Worm (Caenorhabditis elegans) whole organism, L4 larva: ENCODE results near the gene R07H5.11.
A peak's percentile ranks its signal among the peaks of the same experiment; 100 is the strongest.
"Not testable (repeated sequence)": the region's sequence is repeated elsewhere in the genome, so short reads cannot be mapped to it uniquely, and the experiment has no call there.

Source experiments
- F37D6.2 ChIP-seq: sonication (generic microtip); optimal IDR thresholded peaks from 2 replicates; lab custom pipeline; 2016; ENCODE audit warnings: mild to moderate bottlenecking, missing genetic modification characterization, missing compliant biosample characterization
- R02D3.7 ChIP-seq: fragments of 150-350 bp; sonication (generic microtip); optimal IDR thresholded peaks from 3 replicates; lab custom pipeline; 2014; ENCODE audit warnings: missing biosample characterization, missing genetic modification characterization
- Y105C5A.15 ChIP-seq: fragments of 200-800 bp; sonication (Bioruptor generic); IDR thresholded peaks from 2 replicates; pipeline ENCODE4 v1.3.6; 2022; ENCODE audit warnings: missing genetic modification characterization, missing compliant biosample characterization
- ZK546.5 ChIP-seq, 2 experiments: sonication (generic microtip); optimal IDR thresholded peaks; 2 replicates each; lab custom pipeline; 2017; ENCODE audit warnings: missing biosample characterization in 2 of 2, missing genetic modification characterization in 2 of 2
- ama-1 ChIP-seq: fragments of 150-350 bp; optimal IDR thresholded peaks from 2 replicates; lab custom pipeline; 2014; ENCODE audit warnings: inconsistent platforms, mixed read lengths
- ceh-32 ChIP-seq: sonication (generic microtip); optimal IDR thresholded peaks from 2 replicates; lab custom pipeline; 2016; ENCODE audit warnings: mild to moderate bottlenecking, missing genetic modification characterization, missing compliant biosample characterization; ENCODE audit not compliant: poor library complexity
- ceh-62 ChIP-seq: sonication (generic microtip); optimal IDR thresholded peaks from 2 replicates; lab custom pipeline; 2017; ENCODE audit warnings: missing biosample characterization, missing genetic modification characterization
- dmd-8 ChIP-seq: fragments of 200-800 bp; sonication (Bioruptor generic); IDR thresholded peaks from 2 replicates; pipeline ENCODE4 v1.3.6; 2022; ENCODE audit warnings: missing genetic modification characterization, missing compliant biosample characterization
- dpl-1 ChIP-seq: fragments of 150-350 bp; optimal IDR thresholded peaks from 2 replicates; lab custom pipeline; 2014; ENCODE audit warnings: missing biosample characterization, missing genetic modification reagents, missing genetic modification characterization
- duxl-1 ChIP-seq: sonication (generic microtip); optimal IDR thresholded peaks from 2 replicates; lab custom pipeline; 2016; ENCODE audit warnings: mild to moderate bottlenecking, missing genetic modification characterization, moderate library complexity, missing compliant biosample characterization; ENCODE audit not compliant: poor library complexity
- egl-27 ChIP-seq: sonication (generic microtip); optimal IDR thresholded peaks from 3 replicates; lab custom pipeline; 2017; ENCODE audit warnings: missing biosample characterization, missing genetic modification reagents, missing genetic modification characterization
- fos-1 ChIP-seq: fragments of 150-350 bp; optimal IDR thresholded peaks from 2 replicates; lab custom pipeline; 2014; ENCODE audit warnings: missing biosample characterization, missing genetic modification characterization
- hif-1 ChIP-seq, 2 experiments: sonication (generic microtip); optimal IDR thresholded peaks; 2 replicates each; lab custom pipeline; 2016 to 2017; ENCODE audit warnings: missing compliant biosample characterization in 2 of 2, missing genetic modification characterization in 2 of 2, missing genetic modification reagents in 2 of 2, missing genotype in 2 of 2, mild to moderate bottlenecking in 1 of 2
- hmg-1.1 ChIP-seq: fragments of 200-800 bp; sonication (Bioruptor generic); IDR thresholded peaks from 2 replicates; pipeline ENCODE4 v1.3.6; 2022; ENCODE audit warnings: missing genetic modification reagents, missing genetic modification characterization, missing compliant biosample characterization
- lin-13 ChIP-seq: fragments of 150-350 bp; optimal IDR thresholded peaks from 2 replicates; lab custom pipeline; 2014; ENCODE audit warnings: missing biosample characterization, missing genetic modification reagents, missing genetic modification characterization
- lin-29 ChIP-seq: fragments of 200-800 bp; sonication (Bioruptor generic); IDR thresholded peaks from 2 replicates; pipeline ENCODE4 v1.3.6; 2022; ENCODE audit warnings: missing genetic modification reagents, missing genetic modification characterization, missing compliant biosample characterization
- lin-38 ChIP-seq: fragments of 200-800 bp; sonication (Bioruptor generic); IDR thresholded peaks from 2 replicates; pipeline ENCODE4 v1.3.6; 2022; ENCODE audit warnings: missing genetic modification reagents, missing genetic modification characterization, missing compliant biosample characterization
- mdt-29 ChIP-seq: fragments of 200-800 bp; sonication (Bioruptor generic); IDR thresholded peaks from 2 replicates; pipeline ENCODE4 v1.3.6; 2022; ENCODE audit warnings: missing genetic modification reagents, missing genetic modification characterization, missing compliant biosample characterization
- mxl-2 ChIP-seq: fragments of 200-800 bp; sonication (Bioruptor generic); conservative IDR thresholded peaks from 2 replicates; pipeline ENCODE4 v1.3.6; 2022; ENCODE audit warnings: missing genetic modification reagents, missing genetic modification characterization, missing compliant biosample characterization
- mxl-3 ChIP-seq: fragments of 200-800 bp; sonication (Bioruptor generic); optimal IDR thresholded peaks from 2 replicates; lab custom pipeline; 2018; ENCODE audit warnings: mild to moderate bottlenecking, missing genetic modification characterization, missing compliant biosample characterization
- nhr-11 ChIP-seq: fragments of 150-350 bp; optimal IDR thresholded peaks from 2 replicates; lab custom pipeline; 2014; ENCODE audit warnings: missing biosample characterization, missing genetic modification characterization
- nhr-25 ChIP-seq: sonication (generic microtip); optimal IDR thresholded peaks from 2 replicates; lab custom pipeline; 2017; ENCODE audit warnings: missing genetic modification characterization, mild to moderate bottlenecking, missing compliant biosample characterization, antibody characterized with exemption, moderate library complexity, borderline replicate concordance; ENCODE audit not compliant: insufficient read depth
- nhr-28 ChIP-seq: fragments of 150-350 bp; optimal IDR thresholded peaks from 2 replicates; lab custom pipeline; 2014; ENCODE audit warnings: missing biosample characterization, missing genetic modification characterization
- nhr-77 ChIP-seq: fragments of 150-350 bp; optimal IDR thresholded peaks from 2 replicates; lab custom pipeline; 2014; ENCODE audit warnings: missing biosample characterization, missing genetic modification characterization
- set-16 ChIP-seq: fragments of 200-800 bp; sonication (Bioruptor generic); IDR thresholded peaks from 2 replicates; pipeline ENCODE4 v1.3.6; 2022; ENCODE audit warnings: missing genetic modification reagents, missing genetic modification characterization, missing compliant biosample characterization
- snpc-4 ChIP-seq: fragments of 150-350 bp; optimal IDR thresholded peaks from 2 replicates; lab custom pipeline; 2014; ENCODE audit warnings: missing biosample characterization, missing genetic modification characterization
- unc-130 ChIP-seq: sonication (generic microtip); optimal IDR thresholded peaks from 2 replicates; lab custom pipeline; 2016; ENCODE audit warnings: missing genetic modification reagents, missing genetic modification characterization, missing compliant biosample characterization
- vab-7 ChIP-seq: fragments of 200-800 bp; sonication (Bioruptor generic); IDR thresholded peaks from 2 replicates; pipeline ENCODE4 v1.3.6; 2022; ENCODE audit warnings: missing genetic modification reagents, missing genetic modification characterization, missing compliant biosample characterization
- zip-11 ChIP-seq: fragments of 200-800 bp; sonication (Bioruptor generic); IDR thresholded peaks from 2 replicates; pipeline ENCODE4 v1.3.6; 2022; ENCODE audit warnings: missing genetic modification characterization, missing compliant biosample characterization

R07H5.11 gene

ce11 chrIV:11202389-11202788, at the start of gene R07H5.11:
R07H5.11 (plus strand) TSS chrIV:11202768.
- TF ChIP-seq lin-38 (GFP tag; lab: Robert Waterston, UW), result peak; percentile 56

ce11 chrIV:11154425-11155114, 48.0 kb upstream of the R07H5.11 start, which contains the start of gene C08F8.3:
C08F8.3 (plus strand) TSS chrIV:11155044.
- TF ChIP-seq set-16 (GFP tag; lab: Robert Waterston, UW); nhr-25 (tag; lab: Kevin White, UChicago); nhr-28 (tag; lab: Kevin White, UChicago): not testable (repeated sequence)

- no peak for TF ChIP-seq fos-1 (tag; lab: Kevin White, UChicago)
- no peak for TF ChIP-seq dpl-1 (GFP tag; lab: Kevin White, UChicago)
- no peak for TF ChIP-seq snpc-4 (tag; lab: Kevin White, UChicago)
- TF ChIP-seq nhr-25 (tag; lab: Kevin White, UChicago), result no peak
- no peak for TF ChIP-seq nhr-28 (tag; lab: Kevin White, UChicago)
- TF ChIP-seq zip-11, result no peak
- no peak for TF ChIP-seq ceh-62 (tag; lab: Kevin White, UChicago)
- no peak for TF ChIP-seq ceh-32 (tag; lab: Kevin White, UChicago)
- no peak for TF ChIP-seq mdt-29 (GFP tag; lab: Robert Waterston, UW)
- no peak for TF ChIP-seq duxl-1 (tag; lab: Kevin White, UChicago)
Observed at ce11 chrIV:11156526-11156925, 46.0 kb upstream of the R07H5.11 start.

- TF ChIP-seq nhr-77 (tag; lab: Kevin White, UChicago), result no peak
- no peak for TF ChIP-seq mxl-2
- no peak for TF ChIP-seq hmg-1.1 (GFP tag; lab: Robert Waterston, UW)
- no peak for TF ChIP-seq fos-1 (tag; lab: Kevin White, UChicago)
Observed at ce11 chrIV:11159886-11160285, 42.7 kb upstream of the R07H5.11 start, which contains the start of gene mboa-4. mboa-4 (minus strand) TSS chrIV:11159986.

- TF ChIP-seq mdt-29 (GFP tag; lab: Robert Waterston, UW), result no peak
- no peak for TF ChIP-seq unc-130
- TF ChIP-seq dmd-8 (GFP tag; lab: Robert Waterston, UW), result no peak
- no peak for TF ChIP-seq lin-13 (GFP tag; lab: Kevin White, UChicago)
- TF ChIP-seq vab-7 (GFP tag; lab: Robert Waterston, UW), result no peak
- TF ChIP-seq F37D6.2 (tag; lab: Kevin White, UChicago), result no peak
- TF ChIP-seq dpl-1 (GFP tag; lab: Kevin White, UChicago), result no peak
- no peak for TF ChIP-seq nhr-28 (tag; lab: Kevin White, UChicago)
- TF ChIP-seq Y105C5A.15 (GFP tag; lab: Robert Waterston, UW), result no peak
- no peak for TF ChIP-seq ama-1 (lab: Kevin White, UChicago)
- no peak for TF ChIP-seq egl-27 (tag; lab: Kevin White, UChicago)
- no peak for TF ChIP-seq lin-29
- no peak for TF ChIP-seq set-16 (GFP tag; lab: Robert Waterston, UW)
- TF ChIP-seq ZK546.5 (tag; optimal IDR thresholded peaks at IDR 0.05; lab: Kevin White, UChicago), result no peak
- no peak for TF ChIP-seq nhr-11 (tag; lab: Kevin White, UChicago)
- no peak for TF ChIP-seq mxl-3 (GFP tag; lab: Kevin White, UChicago)
Observed at ce11 chrIV:11160707-11161106, 41.9 kb upstream of the R07H5.11 start, which contains the start of gene C08F8.15. C08F8.15 (minus strand) TSS chrIV:11160807.

ce11 chrIV:11162451-11162850, 40.1 kb upstream of the R07H5.11 start, which contains the start of gene fbxb-9:
fbxb-9 (minus strand) TSS chrIV:11162551.
- TF ChIP-seq hif-1 (tag; optimal IDR thresholded peaks at IDR 0.05; lab: Kevin White, UChicago) (no peak), R02D3.7 (tag; lab: Kevin White, UChicago) (no peak)
